Fruit fly (Drosophila melanogaster) whole organism, embryonic: ENCODE results near the gene CG13071.

ENCODE experiments used
- Aef1 ChIP-seq: fragments of 200-800 bp; sonication (Bioruptor generic); IDR thresholded peaks from 3 replicates; pipeline ENCODE4 v1.3.6; 2022; ENCODE audit warnings: missing biosample characterization, missing genetic modification characterization
- B-H2 ChIP-seq: fragments of 200-800 bp; sonication (Bioruptor generic); optimal IDR thresholded peaks from 2 replicates; lab custom pipeline; 2018; ENCODE audit warnings: missing biosample characterization, mild to moderate bottlenecking, missing genetic modification characterization
- Blimp-1 ChIP-seq: fragments of 200-800 bp; sonication (Bioruptor generic); optimal IDR thresholded peaks from 3 replicates; lab custom pipeline; 2018; ENCODE audit warnings: missing biosample characterization, missing genetic modification characterization, mild to moderate bottlenecking, moderate library complexity, missing genetic modification reagents
- CG10959 ChIP-seq: fragments of 200-800 bp; sonication (Bioruptor generic); IDR thresholded peaks from 2 replicates; pipeline ENCODE4 v1.3.6; 2022; ENCODE audit warnings: missing biosample characterization, missing genetic modification characterization
- CG12155 ChIP-seq: fragments of 200-800 bp; sonication (Bioruptor generic); optimal IDR thresholded peaks from 3 replicates; lab custom pipeline; 2016; ENCODE audit warnings: missing biosample characterization, missing genetic modification characterization
- CG12391 ChIP-seq: fragments of 200-800 bp; sonication (Bioruptor generic); optimal IDR thresholded peaks from 3 replicates; lab custom pipeline; 2018; ENCODE audit warnings: missing biosample characterization, mild to moderate bottlenecking, missing genetic modification characterization, moderate library complexity
- CG12942 ChIP-seq: fragments of 200-800 bp; sonication (Bioruptor generic); optimal IDR thresholded peaks from 3 replicates; lab custom pipeline; 2016; ENCODE audit warnings: missing biosample characterization, missing genetic modification characterization
- CG1792 ChIP-seq: fragments of 200-800 bp; sonication (Bioruptor generic); optimal IDR thresholded peaks from 2 replicates; lab custom pipeline; 2016; ENCODE audit warnings: missing biosample characterization, missing genetic modification characterization
- CG18011 ChIP-seq: fragments of 200-800 bp; sonication (Bioruptor generic); optimal IDR thresholded peaks from 2 replicates; lab custom pipeline; 2017; ENCODE audit warnings: missing biosample characterization, missing genetic modification characterization, mild to moderate bottlenecking, moderate library complexity, missing genotype
- CG31224 ChIP-seq: fragments of 200-800 bp; sonication (Bioruptor generic); IDR thresholded peaks from 2 replicates; pipeline ENCODE4 v1.3.6; 2022; ENCODE audit warnings: missing biosample characterization, missing genetic modification characterization
- CG4328 ChIP-seq: fragments of 200-800 bp; sonication (Bioruptor generic); optimal IDR thresholded peaks from 3 replicates; lab custom pipeline; 2017; ENCODE audit warnings: missing biosample characterization, missing genetic modification reagents, missing genetic modification characterization
- CG4854 ChIP-seq: fragments of 200-800 bp; sonication (Bioruptor generic); optimal IDR thresholded peaks from 2 replicates; lab custom pipeline; 2016; ENCODE audit warnings: missing biosample characterization, missing genetic modification characterization, inconsistent platforms
- CG6689 ChIP-seq: fragments of 200-800 bp; sonication (Bioruptor generic); IDR thresholded peaks from 2 replicates; pipeline ENCODE4 v1.3.6; 2022; ENCODE audit warnings: missing biosample characterization, missing genetic modification characterization
- CG7786 ChIP-seq: fragments of 200-800 bp; sonication (Bioruptor generic); optimal IDR thresholded peaks from 2 replicates; lab custom pipeline; 2016; ENCODE audit warnings: missing biosample characterization, missing genetic modification characterization
- CG9215 ChIP-seq: fragments of 200-800 bp; sonication (Bioruptor generic); IDR thresholded peaks from 2 replicates; pipeline ENCODE4 v1.3.6; 2022; ENCODE audit warnings: missing biosample characterization, missing genetic modification characterization
- D19B ChIP-seq: fragments of 200-800 bp; sonication (Bioruptor generic); optimal IDR thresholded peaks from 2 replicates; lab custom pipeline; 2017; ENCODE audit warnings: missing biosample characterization, mild to moderate bottlenecking, missing genetic modification characterization
- Doc3 ChIP-seq: fragments of 200-800 bp; sonication (Bioruptor generic); IDR thresholded peaks from 3 replicates; pipeline ENCODE4 v1.3.6; 2022; ENCODE audit warnings: missing biosample characterization, missing genetic modification characterization; ENCODE audit not compliant: partially characterized antibody
- Dp ChIP-seq: fragments of 200-800 bp; sonication (Bioruptor generic); optimal IDR thresholded peaks from 2 replicates; lab custom pipeline; 2018; ENCODE audit warnings: missing biosample characterization, mild to moderate bottlenecking, missing genetic modification characterization, moderate library complexity
- ERR ChIP-seq: fragments of 200-800 bp; sonication (Bioruptor generic); optimal IDR thresholded peaks from 2 replicates; lab custom pipeline; 2016; ENCODE audit warnings: missing biosample characterization, missing genetic modification characterization
- Fer2 ChIP-seq: fragments of 200-800 bp; sonication (Bioruptor generic); optimal IDR thresholded peaks from 2 replicates; lab custom pipeline; 2018; ENCODE audit warnings: missing biosample characterization, mild to moderate bottlenecking, missing genetic modification characterization, moderate library complexity
- HLH4C ChIP-seq: fragments of 200-800 bp; sonication (Bioruptor generic); IDR thresholded peaks from 3 replicates; pipeline ENCODE4 v1.3.6; 2022; ENCODE audit warnings: missing biosample characterization, missing genetic modification characterization; ENCODE audit not compliant: partially characterized antibody
- Hmr ChIP-seq: fragments of 200-800 bp; sonication (Bioruptor generic); optimal IDR thresholded peaks from 3 replicates; lab custom pipeline; 2017; ENCODE audit warnings: mild to moderate bottlenecking, missing biosample characterization, missing genetic modification reagents, missing genetic modification characterization
- Hr3 ChIP-seq: fragments of 200-800 bp; sonication (Bioruptor generic); optimal IDR thresholded peaks from 3 replicates; lab custom pipeline; 2016; ENCODE audit warnings: missing biosample characterization, missing genetic modification characterization
- MESR4 ChIP-seq: fragments of 200-800 bp; sonication (Bioruptor generic); optimal IDR thresholded peaks from 2 replicates; lab custom pipeline; 2018; ENCODE audit warnings: missing biosample characterization, mild to moderate bottlenecking, missing genetic modification characterization, moderate library complexity
- Nf-YB ChIP-seq: fragments of 200-800 bp; sonication (Bioruptor generic); optimal IDR thresholded peaks from 3 replicates; lab custom pipeline; 2019; ENCODE audit warnings: missing biosample characterization, mild to moderate bottlenecking, missing genetic modification characterization, moderate library complexity
- Rx ChIP-seq: fragments of 200-800 bp; sonication (Bioruptor generic); IDR thresholded peaks from 2 replicates; pipeline ENCODE4 v1.3.6; 2022; ENCODE audit warnings: missing biosample characterization, missing genetic modification characterization
- Scr ChIP-seq: fragments of 200-800 bp; sonication (Bioruptor generic); IDR thresholded peaks from 2 replicates; pipeline ENCODE4 v1.3.6; 2022; ENCODE audit warnings: missing biosample characterization, missing genetic modification characterization; ENCODE audit not compliant: partially characterized antibody
- Sin3A ChIP-seq: fragments of >200 bp; optimal IDR thresholded peaks from 2 replicates; lab custom pipeline; 2018
- Taf1 ChIP-seq: fragments of 200-800 bp; sonication (Bioruptor generic); IDR thresholded peaks from 2 replicates; pipeline ENCODE4 v1.3.6; 2022; ENCODE audit warnings: missing biosample characterization, missing genetic modification characterization
- aop ChIP-seq: fragments of 200-800 bp; sonication (Bioruptor generic); IDR thresholded peaks from 2 replicates; pipeline ENCODE4 v1.3.6; 2022; ENCODE audit warnings: missing biosample characterization, missing genetic modification characterization
- az2 ChIP-seq: fragments of 200-800 bp; sonication (Bioruptor generic); optimal IDR thresholded peaks from 3 replicates; lab custom pipeline; 2016; ENCODE audit warnings: missing biosample characterization, missing genetic modification characterization
- da ChIP-seq: fragments of 200-800 bp; sonication (Bioruptor generic); optimal IDR thresholded peaks from 2 replicates; lab custom pipeline; 2016; ENCODE audit warnings: missing biosample characterization, missing genetic modification characterization
- dmrt11E ChIP-seq: fragments of 200-800 bp; sonication (Bioruptor generic); optimal IDR thresholded peaks from 3 replicates; lab custom pipeline; 2018; ENCODE audit warnings: missing biosample characterization, mild to moderate bottlenecking, missing genetic modification characterization, moderate library complexity
- dysf ChIP-seq: fragments of 200-800 bp; sonication (Bioruptor generic); IDR thresholded peaks from 3 replicates; pipeline ENCODE4 v1.3.6; 2022; ENCODE audit warnings: missing biosample characterization, missing genetic modification characterization
- gt ChIP-seq: fragments of 200-800 bp; sonication (Bioruptor generic); IDR thresholded peaks from 2 replicates; pipeline ENCODE4 v1.3.6; 2022; ENCODE audit warnings: missing biosample characterization, missing genetic modification characterization
- hth ChIP-seq: fragments of >200 bp; optimal IDR thresholded peaks from 2 replicates; lab custom pipeline; 2017; ENCODE audit warnings: inconsistent platforms
- ind ChIP-seq: fragments of 200-800 bp; sonication (Bioruptor generic); optimal IDR thresholded peaks from 3 replicates; lab custom pipeline; 2016; ENCODE audit warnings: missing biosample characterization, missing genetic modification characterization
- kah ChIP-seq: fragments of 200-800 bp; sonication (Bioruptor generic); optimal IDR thresholded peaks from 2 replicates; lab custom pipeline; 2018; ENCODE audit warnings: missing biosample characterization, mild to moderate bottlenecking, missing genetic modification characterization
- lab ChIP-seq: fragments of 200-800 bp; sonication (Bioruptor generic); optimal IDR thresholded peaks from 3 replicates; lab custom pipeline; 2017; ENCODE audit warnings: missing biosample characterization, missing genetic modification characterization, mild to moderate bottlenecking, moderate library complexity, missing genetic modification reagents
- luna ChIP-seq: fragments of 200-800 bp; sonication (Bioruptor generic); optimal IDR thresholded peaks from 2 replicates; lab custom pipeline; 2016; ENCODE audit warnings: missing biosample characterization, missing genetic modification characterization
- nerfin-2 ChIP-seq: fragments of 200-800 bp; sonication (Bioruptor generic); IDR thresholded peaks from 2 replicates; pipeline ENCODE4 v1.3.6; 2022; ENCODE audit warnings: missing biosample characterization, missing genetic modification characterization; ENCODE audit not compliant: partially characterized antibody
- phol ChIP-seq: fragments of 200-800 bp; sonication (Bioruptor generic); optimal IDR thresholded peaks from 3 replicates; lab custom pipeline; 2018; ENCODE audit warnings: missing biosample characterization, mild to moderate bottlenecking, missing genetic modification characterization, moderate library complexity
- psq ChIP-seq: fragments of 200-800 bp; sonication (Bioruptor generic); optimal IDR thresholded peaks from 2 replicates; lab custom pipeline; 2017; ENCODE audit warnings: missing biosample characterization, missing genetic modification characterization
- pzg ChIP-seq: fragments of 200-800 bp; sonication (Bioruptor generic); optimal IDR thresholded peaks from 3 replicates; lab custom pipeline; 2018; ENCODE audit warnings: missing biosample characterization, mild to moderate bottlenecking, missing genetic modification characterization, moderate library complexity
- rib ChIP-seq: fragments of 200-800 bp; sonication (Bioruptor generic); IDR thresholded peaks from 2 replicates; pipeline ENCODE4 v1.3.6; 2022; ENCODE audit warnings: missing biosample characterization, missing genetic modification characterization
- sc ChIP-seq, 3 experiments: fragments of >200 bp in 2 of 3; fragments of 200-800 bp in 1 of 3; sonication (Bioruptor generic) in 1 of 3; optimal IDR thresholded peaks; 2 replicates in 2 of 3; 3 replicates in 1 of 3; lab custom pipeline; 2017; ENCODE audit warnings: mild to moderate bottlenecking in 1 of 3, missing biosample characterization in 1 of 3, missing genetic modification characterization in 1 of 3, missing genetic modification reagents in 1 of 3
- slp2 ChIP-seq: fragments of 200-800 bp; sonication (Bioruptor generic); optimal IDR thresholded peaks from 2 replicates; lab custom pipeline; 2016; ENCODE audit warnings: missing biosample characterization, missing genetic modification characterization
- stwl ChIP-seq: fragments of 200-800 bp; sonication (Bioruptor generic); optimal IDR thresholded peaks from 3 replicates; lab custom pipeline; 2018; ENCODE audit warnings: missing biosample characterization, mild to moderate bottlenecking, missing genetic modification characterization, moderate library complexity
- vfl ChIP-seq: fragments of 200-800 bp; sonication (Bioruptor generic); optimal IDR thresholded peaks from 2 replicates; lab custom pipeline; 2016; ENCODE audit warnings: missing biosample characterization, missing genetic modification characterization
- zen2 ChIP-seq: fragments of 200-800 bp; sonication (Bioruptor generic); IDR thresholded peaks from 3 replicates; pipeline ENCODE4 v1.3.6; 2022; ENCODE audit warnings: missing biosample characterization, missing genetic modification characterization; ENCODE audit not compliant: partially characterized antibody

Gene CG13071

dm6 chr3L:16228659-16229205 lies 33.8 kb upstream of the CG13071 start, which contains the start of gene Tmx3 (continued):
- TF ChIP-seq CG12391 (tag; lab: Kevin White, UChicago) (peak; percentile 96), sc (optimal IDR thresholded peaks at IDR 0.05; lab: Kevin White, UChicago) (no peak), sc (GFP tag; optimal IDR thresholded peaks at IDR 0.05; lab: Kevin White, UChicago) (peak; percentile 74), Doc3 (no peak), B-H2 (GFP tag; lab: Kevin White, UChicago) (no peak), HLH4C (GFP tag; lab: Robert Waterston, UW) (no peak), Blimp-1 (GFP tag; lab: Kevin White, UChicago) (peak; percentile 85), CG31224 (GFP tag; lab: Robert Waterston, UW) (peak; percentile 82), CG12942 (GFP tag; lab: Kevin White, UChicago) (peak; percentile 89), nerfin-2 (GFP tag; lab: Robert Waterston, UW) (no peak), Sin3A (lab: Kevin White, UChicago) (no peak), Rx (GFP tag; lab: Robert Waterston, UW) (peak; percentile 89), Hr3 (GFP tag; lab: Kevin White, UChicago) (peak; percentile 93), slp2 (GFP tag; lab: Kevin White, UChicago) (peak; percentile 32), CG7786 (GFP tag; lab: Kevin White, UChicago) (peak; percentile 38), CG1792 (GFP tag; lab: Kevin White, UChicago) (peak; percentile 12), kah (peak; percentile 66), Aef1 (peak; percentile 90), gt (GFP tag; lab: Robert Waterston, UW) (peak; percentile 80), MESR4 (no peak), aop (peak; percentile 85), Hmr (GFP tag; lab: Kevin White, UChicago) (peak; percentile 87), Nf-YB (GFP tag; lab: Kevin White, UChicago) (no peak), psq (peak; percentile 58), da (GFP tag; lab: Kevin White, UChicago) (no peak), pzg (GFP tag; lab: Kevin White, UChicago) (peak; percentile 53), lab (GFP tag; lab: Kevin White, UChicago) (peak; percentile 87), CG10959 (GFP tag; lab: Robert Waterston, UW) (peak; percentile 99), vfl (GFP tag; lab: Kevin White, UChicago) (peak; percentile 49), hth (lab: Kevin White, UChicago) (no peak), CG6689 (peak; percentile 90), D19B (GFP tag; lab: Kevin White, UChicago) (peak; percentile 67), ind (GFP tag; lab: Kevin White, UChicago) (peak; percentile 82), Fer2 (tag; lab: Kevin White, UChicago) (peak; percentile 80), az2 (GFP tag; lab: Kevin White, UChicago) (peak; percentile 89), zen2 (no peak), CG9215 (GFP tag; lab: Robert Waterston, UW) (peak; percentile 84), CG4854 (GFP tag; lab: Kevin White, UChicago) (peak; percentile 50), rib (GFP tag; lab: Robert Waterston, UW) (peak; percentile 92), stwl (tag; lab: Kevin White, UChicago) (peak; percentile 81), CG12155 (GFP tag; lab: Kevin White, UChicago) (peak; percentile 87), dysf (GFP tag; lab: Robert Waterston, UW) (peak; percentile 92; the same call in 2 of the 3 replicates), CG18011 (peak; percentile 57), CG4328 (GFP tag; lab: Kevin White, UChicago) (peak; percentile 23), dmrt11E (peak; percentile 89), ERR (GFP tag; lab: Kevin White, UChicago) (no peak), luna (GFP tag; lab: Kevin White, UChicago) (no peak), Taf1 (peak; percentile 79), Scr (GFP tag; lab: Robert Waterston, UW) (no peak), Dp (GFP tag; lab: Kevin White, UChicago) (peak; percentile 28), phol (tag; lab: Kevin White, UChicago) (peak; percentile 92)
